Fruit fly (Drosophila melanogaster): ENCODE data around the gene CG46426.

The CG46426 gene

dm6 chr2L:11844278-11844677 is 1.6 kb downstream of the CG46426 start:
- no peak for TF ChIP-seq bigmax (GFP tag; optimal IDR thresholded peaks at IDR 0.05)
- TF ChIP-seq lab (GFP tag; optimal IDR thresholded peaks at IDR 0.05): peak; percentile 60
- TF ChIP-seq Meics (GFP tag; optimal IDR thresholded peaks at IDR 0.05): peak; percentile 40
- peak; percentile 12 for TF ChIP-seq Med (GFP tag)

- peak; percentile 30; the same call in 1 of the 2 replicates for TF ChIP-seq Nf-YA (GFP tag; IDR thresholded peaks at IDR 0.05)
- 0 out of 3 replicates have a peak, but pooled peaks have one; percentile 7 for TF ChIP-seq ci (GFP tag; IDR thresholded peaks at IDR 0.05)
- TF ChIP-seq Optix (GFP tag; IDR thresholded peaks at IDR 0.05): no peak
- peak; percentile 33 for TF ChIP-seq CG7987 (GFP tag; optimal IDR thresholded peaks at IDR 0.05)
- TF ChIP-seq CG12769 (tag; optimal IDR thresholded peaks at IDR 0.05): peak; percentile 43
- peak; percentile 7 for TF ChIP-seq schlank (tag; optimal IDR thresholded peaks at IDR 0.05)
- no peak for TF ChIP-seq NfI (GFP tag; optimal IDR thresholded peaks at IDR 0.05)
- TF ChIP-seq wek (GFP tag; optimal IDR thresholded peaks at IDR 0.05): peak; percentile 37
- TF ChIP-seq Med (GFP tag): peak; percentile 81
- no peak for TF ChIP-seq maf-S (GFP tag; optimal IDR thresholded peaks at IDR 0.05)
- peak; percentile 30; the same call in 1 of the 2 replicates for TF ChIP-seq sob (GFP tag; IDR thresholded peaks at IDR 0.05)
- TF ChIP-seq CG15269 (tag; optimal IDR thresholded peaks at IDR 0.05): no peak
- no peak for TF ChIP-seq kah (GFP tag; optimal IDR thresholded peaks at IDR 0.05)
- peak; percentile 41 for TF ChIP-seq Hmr (GFP tag; optimal IDR thresholded peaks at IDR 0.05)
- TF ChIP-seq CG34376 (GFP tag; optimal IDR thresholded peaks at IDR 0.05): peak; percentile 41
- TF ChIP-seq Vsx1 (GFP tag; optimal IDR thresholded peaks at IDR 0.05): peak; percentile 19
- TF ChIP-seq Ptx1 (GFP tag; IDR thresholded peaks at IDR 0.05): 0 out of 2 replicates have a peak, but pooled peaks have one; percentile 13
- TF ChIP-seq CG18619 (GFP tag; optimal IDR thresholded peaks at IDR 0.05): peak; percentile 32
- TF ChIP-seq eyg (GFP tag; optimal IDR thresholded peaks at IDR 0.05): peak; percentile 11
- TF ChIP-seq sens (GFP tag): peak; percentile 49
- no peak for TF ChIP-seq Ssrp (tag; optimal IDR thresholded peaks at IDR 0.05)
- peak; percentile 5 for TF ChIP-seq CG6765 (GFP tag; optimal IDR thresholded peaks at IDR 0.05)
- TF ChIP-seq Atf6 (GFP tag; IDR thresholded peaks at IDR 0.05): 0 out of 2 replicates have a peak, but pooled peaks have one; percentile 34
- peak; percentile 27 for TF ChIP-seq Fer1 (GFP tag; optimal IDR thresholded peaks at IDR 0.05)
- peak; percentile 20 for TF ChIP-seq CG3281 (GFP tag; optimal IDR thresholded peaks at IDR 0.05)
- TF ChIP-seq CG1647 (GFP tag; optimal IDR thresholded peaks at IDR 0.05): no peak
- peak; percentile 33 for TF ChIP-seq CG15514 (GFP tag; optimal IDR thresholded peaks at IDR 0.05)
- TF ChIP-seq CG12659 (GFP tag; optimal IDR thresholded peaks at IDR 0.05): peak; percentile 24
- peak; percentile 1 for TF ChIP-seq CG2120 (GFP tag; optimal IDR thresholded peaks at IDR 0.05)
- TF ChIP-seq abd-A (tag; optimal IDR thresholded peaks at IDR 0.05): peak; percentile 13
- peak; percentile 87 for TF ChIP-seq Meics (GFP tag; optimal IDR thresholded peaks at IDR 0.05)
- TF ChIP-seq HLH4C (GFP tag; IDR thresholded peaks at IDR 0.05; ENCODE audit: partially characterized antibody): no peak
- TF ChIP-seq Rfx (GFP tag; IDR thresholded peaks at IDR 0.05): peak; percentile 22; the same call in 1 of the 2 replicates
- TF ChIP-seq CG13296 (GFP tag; optimal IDR thresholded peaks at IDR 0.05): peak; percentile 29
- TF ChIP-seq CG12071 (GFP tag; optimal IDR thresholded peaks at IDR 0.05): peak; percentile 27
- peak; percentile 9 for TF ChIP-seq CG17385 (GFP tag; optimal IDR thresholded peaks at IDR 0.05)
- TF ChIP-seq Sox100B (GFP tag; optimal IDR thresholded peaks at IDR 0.05): peak; percentile 14
- peak; percentile 76 for TF ChIP-seq exex (tag; optimal IDR thresholded peaks at IDR 0.05)
- no peak for TF ChIP-seq CG4617 (GFP tag; optimal IDR thresholded peaks at IDR 0.05; ENCODE audit: borderline replicate concordance)
- no peak for TF ChIP-seq Lhr (GFP tag; optimal IDR thresholded peaks at IDR 0.05)
- 0 out of 2 replicates have a peak, but pooled peaks have one; percentile 16 for TF ChIP-seq GATAe (GFP tag; conservative IDR thresholded peaks at IDR 0.05)
- TF ChIP-seq ATbp (GFP tag; optimal IDR thresholded peaks at IDR 0.05): peak; percentile 46
- TF ChIP-seq Awh (GFP tag; IDR thresholded peaks at IDR 0.05): peak; percentile 57; the same call in 1 of the 2 replicates
- no peak for TF ChIP-seq CG8290 (GFP tag; optimal IDR thresholded peaks at IDR 0.05)
- TF ChIP-seq CG8290 (tag; optimal IDR thresholded peaks at IDR 0.05): peak in 1 of 2 experiments; percentile 60
Measured at dm6 chr2L:11845159-11845788, 2.6 kb downstream of the CG46426 start.
